Fruit fly (Drosophila melanogaster): ENCODE results near the gene Arp3.

dm6 chr3L:8156199-8156598 is 40.5 kb upstream of the Arp3 start:
- peak; percentile 22 for TF ChIP-seq CG32006 (GFP tag; optimal IDR thresholded peaks at IDR 0.05)
- no peak for TF ChIP-seq CG11902 (GFP tag; optimal IDR thresholded peaks at IDR 0.05)

All from whole organism, prepupa.